Worm (Caenorhabditis elegans): Measurements from ENCODE around the gene flp-7.

Gene flp-7

ce11 chrX:5901499-5901898, 15.8 kb downstream of the flp-7 start:
- no peak for TF ChIP-seq lsy-12 (tag; optimal IDR thresholded peaks at IDR 0.05)
- no peak for TF ChIP-seq nhr-28 (tag; optimal IDR thresholded peaks at IDR 0.05)
- no peak for TF ChIP-seq snpc-4 (tag; optimal IDR thresholded peaks at IDR 0.05)
- no peak for TF ChIP-seq mml-1 (tag; optimal IDR thresholded peaks at IDR 0.05)
- no peak for TF ChIP-seq fos-1 (tag; optimal IDR thresholded peaks at IDR 0.05)
- no peak for TF ChIP-seq ama-1 (optimal IDR thresholded peaks at IDR 0.05)
- TF ChIP-seq lin-15B (tag; optimal IDR thresholded peaks at IDR 0.05): no peak
- no peak for TF ChIP-seq mdl-1 (tag; optimal IDR thresholded peaks at IDR 0.05)
- TF ChIP-seq nhr-25 (tag; optimal IDR thresholded peaks at IDR 0.05): no peak
- TF ChIP-seq elt-3 (tag; optimal IDR thresholded peaks at IDR 0.05): no peak

ce11 chrX:5903896-5904295, 18.2 kb downstream of the flp-7 start:
- no peak for TF ChIP-seq ceh-16 (tag; optimal IDR thresholded peaks at IDR 0.05)
- no peak for TF ChIP-seq nhr-43 (tag; optimal IDR thresholded peaks at IDR 0.05; ENCODE audit: poor library complexity, severe bottlenecking)
- TF ChIP-seq ceh-82 (tag; optimal IDR thresholded peaks at IDR 0.05): no peak
- TF ChIP-seq nfya-1 (tag; optimal IDR thresholded peaks at IDR 0.05; ENCODE audit: insufficient read depth): no peak
- TF ChIP-seq elt-3 (tag; optimal IDR thresholded peaks at IDR 0.05): no peak
- TF ChIP-seq snpc-4 (tag; optimal IDR thresholded peaks at IDR 0.05): no peak
- no peak for TF ChIP-seq pha-4 (tag; optimal IDR thresholded peaks at IDR 0.05)
- TF ChIP-seq eor-1 (tag; optimal IDR thresholded peaks at IDR 0.05): no peak
- no peak for TF ChIP-seq egl-27 (tag; optimal IDR thresholded peaks at IDR 0.05)
- TF ChIP-seq fkh-10 (GFP tag; optimal IDR thresholded peaks at IDR 0.05): no peak
- no peak for TF ChIP-seq lin-39 (tag; optimal IDR thresholded peaks at IDR 0.05)
- TF ChIP-seq nhr-76 (tag; optimal IDR thresholded peaks at IDR 0.05): no peak
- TF ChIP-seq unc-39 (tag; optimal IDR thresholded peaks at IDR 0.05): no peak
- TF ChIP-seq nhr-23 (tag; optimal IDR thresholded peaks at IDR 0.05): no peak
- no peak for TF ChIP-seq nhr-25 (tag; optimal IDR thresholded peaks at IDR 0.05)
- no peak for TF ChIP-seq elt-2 (tag; optimal IDR thresholded peaks at IDR 0.05)
- TF ChIP-seq nhr-12 (tag; optimal IDR thresholded peaks at IDR 0.05): no peak
- TF ChIP-seq ceh-28 (tag; optimal IDR thresholded peaks at IDR 0.05): no peak

ce11 chrX:5904603-5905081, 19.0 kb downstream of the flp-7 start, which contains the start of gene nlp-49:
Gene nlp-49 (plus strand): TSS chrX:5904653.
- TF ChIP-seq fos-1 (tag; optimal IDR thresholded peaks at IDR 0.05) (no peak), ceh-16 (tag; optimal IDR thresholded peaks at IDR 0.05) (no peak), fkh-10 (GFP tag; optimal IDR thresholded peaks at IDR 0.05) (no peak), tbx-2 (tag; optimal IDR thresholded peaks at IDR 0.05) (no peak), jun-1 (tag; optimal IDR thresholded peaks at IDR 0.05) (no peak), lsy-12 (tag; optimal IDR thresholded peaks at IDR 0.05) (no peak), pha-4 (tag; optimal IDR thresholded peaks at IDR 0.05) (no peak), sea-2 (GFP tag; optimal IDR thresholded peaks at IDR 0.05) (no peak), ZK546.5 (tag; optimal IDR thresholded peaks at IDR 0.05) (no peak), mml-1 (tag; optimal IDR thresholded peaks at IDR 0.05) (no peak), snpc-4 (tag; optimal IDR thresholded peaks at IDR 0.05) (no peak), ceh-28 (tag; optimal IDR thresholded peaks at IDR 0.05) (no peak), ztf-11 (tag; optimal IDR thresholded peaks at IDR 0.05) (no peak), unc-62 (GFP tag; optimal IDR thresholded peaks at IDR 0.05) (no peak), aly-2 (tag; optimal IDR thresholded peaks at IDR 0.05) (no peak), skn-1 (tag; optimal IDR thresholded peaks at IDR 0.05) (no peak), ceh-82 (tag; optimal IDR thresholded peaks at IDR 0.05) (no peak), ceh-9 (tag; optimal IDR thresholded peaks at IDR 0.05) (no peak), egl-27 (tag; optimal IDR thresholded peaks at IDR 0.05) (no peak), nhr-12 (tag; optimal IDR thresholded peaks at IDR 0.05) (no peak)

ce11 chrX:5905764-5906163, 20.1 kb downstream of the flp-7 start:
- TF ChIP-seq nhr-76 (tag; optimal IDR thresholded peaks at IDR 0.05): no peak
- TF ChIP-seq R02D3.7 (tag; optimal IDR thresholded peaks at IDR 0.05): no peak
- TF ChIP-seq nhr-25 (tag; optimal IDR thresholded peaks at IDR 0.05): no peak
- no peak for TF ChIP-seq nhr-23 (tag; optimal IDR thresholded peaks at IDR 0.05)
- no peak for TF ChIP-seq zag-1 (tag; optimal IDR thresholded peaks at IDR 0.05)
- TF ChIP-seq mdl-1 (tag; optimal IDR thresholded peaks at IDR 0.05): no peak
- TF ChIP-seq eor-1 (tag; optimal IDR thresholded peaks at IDR 0.05): no peak
- TF ChIP-seq sea-2 (GFP tag; optimal IDR thresholded peaks at IDR 0.05): no peak

Data from whole organism, L3 larva.